Worm (Caenorhabditis elegans) whole organism, L2 larva: ENCODE measurements around the gene srh-127.

Experiments
- C34F6.9 ChIP-seq: fragments of 150-350 bp; optimal IDR thresholded peaks from 2 replicates; lab custom pipeline; 2014; ENCODE audit warnings: missing biosample characterization, missing genetic modification characterization
- F13H6.1 ChIP-seq: sonication (generic microtip); optimal IDR thresholded peaks from 2 replicates; lab custom pipeline; 2016; ENCODE audit warnings: missing genetic modification characterization, missing compliant biosample characterization
- R02D3.7 ChIP-seq: fragments of 150-350 bp; optimal IDR thresholded peaks from 2 replicates; lab custom pipeline; 2014; ENCODE audit warnings: missing biosample characterization, missing genetic modification characterization
- ZK546.5 ChIP-seq: sonication (generic microtip); optimal IDR thresholded peaks from 2 replicates; lab custom pipeline; 2017; ENCODE audit warnings: missing biosample characterization, missing genetic modification characterization
- aly-2 ChIP-seq: fragments of 150-350 bp; optimal IDR thresholded peaks from 2 replicates; lab custom pipeline; 2014; ENCODE audit warnings: missing biosample characterization, missing genetic modification characterization
- ama-1 ChIP-seq: fragments of 150-350 bp; optimal IDR thresholded peaks from 2 replicates; lab custom pipeline; 2018; ENCODE audit warnings: inconsistent platforms
- blmp-1 ChIP-seq: sonication (generic microtip); optimal IDR thresholded peaks from 2 replicates; lab custom pipeline; 2017; ENCODE audit warnings: missing genetic modification characterization, mild to moderate bottlenecking, missing compliant biosample characterization, antibody characterized with exemption, moderate library complexity; ENCODE audit not compliant: insufficient read depth
- ceh-16 ChIP-seq: fragments of 150-350 bp; optimal IDR thresholded peaks from 2 replicates; lab custom pipeline; 2014; ENCODE audit warnings: missing biosample characterization, missing genetic modification characterization
- crh-2 ChIP-seq: sonication (generic microtip); optimal IDR thresholded peaks from 2 replicates; lab custom pipeline; 2017; ENCODE audit warnings: missing biosample characterization, missing genetic modification characterization
- dmd-4 ChIP-seq: sonication (generic microtip); optimal IDR thresholded peaks from 2 replicates; lab custom pipeline; 2017; ENCODE audit warnings: missing biosample characterization, missing genetic modification characterization
- egl-27 ChIP-seq: sonication (generic microtip); optimal IDR thresholded peaks from 3 replicates; lab custom pipeline; 2017; ENCODE audit warnings: missing biosample characterization, missing genetic modification reagents, missing genetic modification characterization
- elt-1 ChIP-seq: fragments of 150-350 bp; optimal IDR thresholded peaks from 2 replicates; lab custom pipeline; 2014; ENCODE audit warnings: missing biosample characterization, missing genetic modification characterization
- elt-3 ChIP-seq: sonication (generic microtip); optimal IDR thresholded peaks from 2 replicates; lab custom pipeline; 2017; ENCODE audit warnings: missing biosample characterization, missing genetic modification characterization
- fos-1 ChIP-seq: fragments of 150-350 bp; optimal IDR thresholded peaks from 2 replicates; lab custom pipeline; 2014; ENCODE audit warnings: missing biosample characterization, missing genetic modification characterization
- gmeb-1 ChIP-seq: fragments of 150-350 bp; optimal IDR thresholded peaks from 2 replicates; lab custom pipeline; 2014; ENCODE audit warnings: missing biosample characterization, missing genetic modification characterization
- lin-39 ChIP-seq: fragments of 150-350 bp; optimal IDR thresholded peaks from 2 replicates; lab custom pipeline; 2014; ENCODE audit warnings: missing biosample characterization, missing genetic modification reagents, missing genetic modification characterization
- mab-5 ChIP-seq: fragments of 150-350 bp; optimal IDR thresholded peaks from 2 replicates; lab custom pipeline; 2014; ENCODE audit warnings: missing biosample characterization, missing genetic modification characterization
- mbf-1 ChIP-seq: sonication (generic microtip); optimal IDR thresholded peaks from 2 replicates; lab custom pipeline; 2017; ENCODE audit warnings: missing biosample characterization, missing genetic modification characterization
- mdl-1 ChIP-seq, 2 experiments: fragments of 150-350 bp in 1 of 2; sonication (generic microtip) in 1 of 2; optimal IDR thresholded peaks; 2 replicates each; lab custom pipeline; 2017; ENCODE audit warnings: missing biosample characterization in 2 of 2, missing genetic modification characterization in 2 of 2
- nhr-10 ChIP-seq: sonication (generic microtip); optimal IDR thresholded peaks from 2 replicates; lab custom pipeline; 2017; ENCODE audit warnings: missing biosample characterization, missing genetic modification characterization
- nhr-129 ChIP-seq: fragments of 150-350 bp; optimal IDR thresholded peaks from 2 replicates; lab custom pipeline; 2014; ENCODE audit warnings: missing biosample characterization, missing genetic modification characterization
- nhr-23 ChIP-seq: fragments of 150-350 bp; optimal IDR thresholded peaks from 2 replicates; lab custom pipeline; 2014; ENCODE audit warnings: missing biosample characterization, missing genetic modification reagents, missing genetic modification characterization
- nhr-237 ChIP-seq: fragments of 150-350 bp; optimal IDR thresholded peaks from 2 replicates; lab custom pipeline; 2014; ENCODE audit warnings: missing biosample characterization, missing genetic modification characterization
- nhr-25 ChIP-seq: fragments of 150-350 bp; sonication (generic microtip); optimal IDR thresholded peaks from 3 replicates; lab custom pipeline; 2014; ENCODE audit warnings: missing biosample characterization, missing genetic modification characterization
- nhr-6 ChIP-seq: fragments of 150-350 bp; optimal IDR thresholded peaks from 2 replicates; lab custom pipeline; 2014; ENCODE audit warnings: missing biosample characterization, missing genetic modification characterization
- nhr-77 ChIP-seq: fragments of 150-350 bp; optimal IDR thresholded peaks from 2 replicates; lab custom pipeline; 2014; ENCODE audit warnings: missing biosample characterization, missing genetic modification characterization
- peb-1 ChIP-seq: fragments of 150-350 bp; optimal IDR thresholded peaks from 2 replicates; lab custom pipeline; 2014; ENCODE audit warnings: missing biosample characterization, missing genetic modification characterization
- sem-4 ChIP-seq: fragments of 150-350 bp; optimal IDR thresholded peaks from 2 replicates; lab custom pipeline; 2014; ENCODE audit warnings: missing biosample characterization, missing genetic modification reagents, missing genetic modification characterization
- skn-1 ChIP-seq: sonication (generic microtip); optimal IDR thresholded peaks from 2 replicates; lab custom pipeline; 2017; ENCODE audit warnings: missing biosample characterization, missing genetic modification characterization
- sma-3 ChIP-seq: sonication (generic microtip); optimal IDR thresholded peaks from 2 replicates; lab custom pipeline; 2016; ENCODE audit warnings: missing genetic modification reagents, missing genetic modification characterization, missing compliant biosample characterization
- snpc-4 ChIP-seq: fragments of 150-350 bp; optimal IDR thresholded peaks from 2 replicates; lab custom pipeline; 2014; ENCODE audit warnings: missing biosample characterization, missing genetic modification characterization
- unc-39 ChIP-seq: fragments of 150-350 bp; optimal IDR thresholded peaks from 2 replicates; lab custom pipeline; 2014; ENCODE audit warnings: missing biosample characterization, missing genetic modification characterization
- unc-55 ChIP-seq: fragments of 150-350 bp; sonication (generic microtip); optimal IDR thresholded peaks from 3 replicates; lab custom pipeline; 2014; ENCODE audit warnings: missing biosample characterization, missing genetic modification reagents, missing genetic modification characterization
- unc-62 ChIP-seq: fragments of 150-350 bp; optimal IDR thresholded peaks from 2 replicates; lab custom pipeline; 2014; ENCODE audit warnings: missing biosample characterization, missing genetic modification reagents, missing genetic modification characterization
- ztf-1 ChIP-seq: fragments of 200-800 bp; sonication (Bioruptor generic); conservative IDR thresholded peaks from 2 replicates; pipeline ENCODE4 v1.3.6; 2022; ENCODE audit warnings: missing genetic modification characterization, missing compliant biosample characterization
- ztf-11 ChIP-seq: sonication (generic microtip); optimal IDR thresholded peaks from 2 replicates; lab custom pipeline; 2017; ENCODE audit warnings: missing biosample characterization, missing genetic modification characterization
- ztf-4 ChIP-seq: fragments of 150-350 bp; optimal IDR thresholded peaks from 2 replicates; lab custom pipeline; 2014; ENCODE audit warnings: missing biosample characterization, missing genetic modification characterization

The srh-127 gene

DNA sequence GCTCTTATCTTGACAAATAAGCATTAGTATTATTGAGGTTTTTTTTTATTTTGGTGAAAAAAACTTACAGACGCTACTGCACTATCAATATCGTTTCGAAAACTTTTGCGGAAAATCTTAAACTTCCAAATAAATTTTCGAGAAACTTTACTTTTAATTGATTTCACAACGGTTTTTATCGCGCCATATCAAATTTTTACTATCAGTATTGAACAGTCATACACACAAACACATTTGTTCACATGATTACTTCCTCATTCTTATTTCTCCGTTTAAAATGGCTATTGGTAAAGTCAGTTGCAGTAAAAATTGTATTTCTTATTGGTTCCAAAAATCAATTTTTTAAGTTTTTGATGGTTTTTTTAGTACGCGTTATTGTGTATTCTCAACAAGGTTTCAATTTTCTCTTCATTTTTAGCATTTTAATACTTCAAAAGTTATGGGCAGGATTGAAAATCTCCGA lies 3.2 kb downstream of the srh-127 start, which contains the start of gene pals-32:
Gene pals-32, plus strand, starts transcription at position 413 of the 463 bp plus-strand sequence.
- TF ChIP-seq fos-1 (tag; lab: Kevin White, UChicago) = peak; percentile 57
- no peak for TF ChIP-seq ama-1 (lab: Kevin White, UChicago)
- TF ChIP-seq nhr-77 (tag; lab: Kevin White, UChicago) = no peak
- TF ChIP-seq egl-27 (tag; lab: Kevin White, UChicago) = no peak
- TF ChIP-seq ZK546.5 (tag; lab: Kevin White, UChicago) = no peak
- TF ChIP-seq, all 48 proteins: peak for 1

DNA sequence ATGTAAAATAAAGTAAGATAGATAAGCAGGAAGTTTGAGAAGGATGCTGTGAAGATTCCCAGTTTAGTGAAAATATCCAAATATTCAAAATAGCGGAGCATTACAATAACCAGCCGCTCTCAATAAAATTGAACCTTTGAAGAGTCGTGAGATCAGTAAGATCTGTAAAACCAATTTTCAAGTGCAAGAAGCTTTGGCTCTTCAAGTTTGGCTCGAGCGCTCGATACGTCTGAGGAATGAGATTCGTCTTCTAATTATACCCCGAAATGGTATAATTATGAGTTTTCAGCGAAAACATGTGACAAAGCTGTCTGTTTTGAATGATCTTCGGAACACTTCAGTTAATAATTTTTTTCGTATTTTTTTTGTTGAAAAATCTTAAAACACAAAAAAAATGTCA lies 6.8 kb downstream of the srh-127 start, which contains the start of gene str-46:
Gene str-46, minus strand, starts transcription at position 101 of the 400 bp plus-strand sequence.
- TF ChIP-seq gmeb-1 (tag; lab: Kevin White, UChicago) = no peak
- no peak for TF ChIP-seq crh-2 (tag; lab: Kevin White, UChicago)
- TF ChIP-seq mdl-1 (tag; optimal IDR thresholded peaks at IDR 0.05; lab: Kevin White, UChicago) = no peak
- TF ChIP-seq F13H6.1 (tag; lab: Kevin White, UChicago) = no peak
- TF ChIP-seq C34F6.9 (tag; lab: Kevin White, UChicago) = no peak

DNA sequence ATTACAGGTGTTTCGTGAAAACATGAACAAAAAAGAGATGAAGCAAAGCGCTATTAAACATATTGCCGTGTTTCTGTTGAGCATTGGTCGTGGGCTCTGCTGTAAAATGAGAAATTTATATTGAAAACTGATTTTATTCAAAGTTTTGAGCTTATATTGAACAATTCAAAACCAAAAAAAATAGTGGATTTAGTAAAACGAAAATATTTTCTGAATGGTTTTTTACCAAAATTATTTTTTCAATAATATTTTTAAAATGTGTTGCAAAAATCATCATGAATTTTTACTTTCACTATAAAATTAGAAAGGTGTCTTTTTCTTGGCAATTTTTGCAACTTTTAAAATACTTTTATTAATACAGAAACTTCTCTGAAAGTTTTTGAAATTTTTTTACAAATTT lies 10.2 kb downstream of the srh-127 start, which contains the start of gene C31B8.7:
Gene C31B8.7, minus strand, starts transcription at position 101 of the 400 bp plus-strand sequence.
- no peak for TF ChIP-seq F13H6.1 (tag; lab: Kevin White, UChicago)
- TF ChIP-seq ZK546.5 (tag; lab: Kevin White, UChicago) = no peak
- TF ChIP-seq dmd-4 (tag; lab: Kevin White, UChicago) = no peak
- TF ChIP-seq nhr-237 (tag; lab: Kevin White, UChicago) = no peak
- no peak for TF ChIP-seq mbf-1 (tag; lab: Kevin White, UChicago)
- no peak for TF ChIP-seq mab-5 (tag; lab: Kevin White, UChicago)
- TF ChIP-seq ceh-16 = no peak
- TF ChIP-seq nhr-77 (tag; lab: Kevin White, UChicago) = no peak
- no peak for TF ChIP-seq unc-39 (tag; lab: Kevin White, UChicago)
- TF ChIP-seq sma-3 = no peak
- TF ChIP-seq unc-62 (GFP tag; lab: Kevin White, UChicago) = no peak
- no peak for TF ChIP-seq elt-1
- TF ChIP-seq nhr-6 (tag; lab: Kevin White, UChicago) = no peak
- no peak for TF ChIP-seq nhr-23

DNA sequence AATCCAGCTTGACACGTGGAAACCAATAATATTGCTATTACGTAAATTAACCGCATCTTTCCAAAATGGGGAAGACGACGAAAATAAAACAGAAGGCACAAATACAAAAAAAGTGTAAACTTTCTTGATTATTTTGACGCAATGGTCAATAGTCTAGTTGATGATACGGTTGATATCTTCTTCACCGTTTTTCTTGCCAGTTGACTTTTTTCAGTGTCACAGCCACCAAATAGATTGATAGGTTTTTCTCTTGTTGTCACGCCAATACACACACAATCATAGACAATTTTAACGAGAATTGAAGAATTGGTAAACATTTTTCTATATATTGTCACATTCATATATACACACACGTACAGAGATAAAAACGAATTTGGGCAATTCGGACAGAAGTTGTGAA lies 16.4 kb downstream of the srh-127 start, which contains the start of gene zmp-3:
Gene zmp-3, minus strand, starts transcription at position 101 of the 400 bp plus-strand sequence.
- TF ChIP-seq nhr-129 (tag; lab: Kevin White, UChicago) (no peak), lin-39 (tag; lab: Kevin White, UChicago) (no peak), R02D3.7 (tag; lab: Kevin White, UChicago) (no peak), unc-55 (no peak), mab-5 (tag; lab: Kevin White, UChicago) (no peak), nhr-10 (tag; lab: Kevin White, UChicago) (no peak), nhr-25 (no peak), nhr-23 (no peak), ztf-1 (no peak), crh-2 (tag; lab: Kevin White, UChicago) (no peak), sma-3 (no peak), ztf-11 (tag; lab: Kevin White, UChicago) (no peak), ama-1 (lab: Kevin White, UChicago) (no peak), peb-1 (tag; lab: Kevin White, UChicago) (no peak), skn-1 (tag; lab: Kevin White, UChicago) (no peak), sem-4 (tag; lab: Kevin White, UChicago) (no peak), nhr-237 (tag; lab: Kevin White, UChicago) (no peak)

DNA sequence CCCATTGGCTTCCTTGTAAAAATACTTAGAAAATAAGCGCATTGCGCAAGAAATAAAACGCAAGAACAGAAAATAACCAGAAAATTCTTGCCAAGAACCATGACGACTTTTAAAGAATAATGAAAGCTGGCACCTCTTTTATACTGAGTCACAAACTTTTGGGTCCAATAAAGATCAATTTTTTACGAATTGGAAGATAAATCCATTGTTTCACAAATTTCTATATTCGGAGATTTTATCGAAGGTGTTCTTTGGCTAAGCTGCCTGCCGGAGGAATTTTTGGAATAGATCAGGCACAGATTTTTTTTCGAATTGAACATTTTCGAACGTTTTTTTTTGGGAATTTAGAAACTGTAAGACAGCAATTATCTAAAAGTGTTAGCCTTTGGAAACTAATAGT lies 19.8 kb downstream of the srh-127 start, which contains the start of gene C31B8.9:
Gene C31B8.9, minus strand, starts transcription at position 101 of the 400 bp plus-strand sequence.
- TF ChIP-seq sma-3 (no peak), R02D3.7 (tag; lab: Kevin White, UChicago) (no peak), dmd-4 (tag; lab: Kevin White, UChicago) (no peak), aly-2 (tag; lab: Kevin White, UChicago) (no peak), ztf-4 (tag; lab: Kevin White, UChicago) (no peak), elt-3 (tag; lab: Kevin White, UChicago) (no peak), nhr-6 (tag; lab: Kevin White, UChicago) (no peak), egl-27 (tag; lab: Kevin White, UChicago) (no peak), snpc-4 (tag; lab: Kevin White, UChicago) (no peak), nhr-23 (no peak), blmp-1 (tag; lab: Kevin White, UChicago) (no peak)
